Fruit fly (Drosophila melanogaster): ENCODE data around the gene Atg16.

Gene Atg16

dm6 chr3R:29838751-29839150, 3.9 kb upstream of the Atg16 start (continued):
- no peak for TF ChIP-seq Sox14 (GFP tag; optimal IDR thresholded peaks at IDR 0.05)
- no peak for TF ChIP-seq Eip93F (GFP tag; optimal IDR thresholded peaks at IDR 0.05)
- TF ChIP-seq CG3919 (GFP tag; optimal IDR thresholded peaks at IDR 0.05) = peak; percentile 13
- no peak for TF ChIP-seq Sox15 (GFP tag; optimal IDR thresholded peaks at IDR 0.05)
- peak; percentile 1 for TF ChIP-seq pdm3 (GFP tag; optimal IDR thresholded peaks at IDR 0.05)
- TF ChIP-seq CG7368 (GFP tag; optimal IDR thresholded peaks at IDR 0.05) = no peak
- TF ChIP-seq Hr38 (GFP tag; optimal IDR thresholded peaks at IDR 0.05) = no peak
- peak in 1 of 2 experiments; percentile 48 for TF ChIP-seq ss (GFP tag; optimal IDR thresholded peaks at IDR 0.05)
- TF ChIP-seq CG8632 (GFP tag; optimal IDR thresholded peaks at IDR 0.05) = no peak
- TF ChIP-seq Met (GFP tag; optimal IDR thresholded peaks at IDR 0.05) = no peak
- peak; percentile 40 for TF ChIP-seq CG10631 (GFP tag; optimal IDR thresholded peaks at IDR 0.05)
- peak; percentile 46 for TF ChIP-seq dsx (GFP tag; optimal IDR thresholded peaks at IDR 0.05; ENCODE audit: poor library complexity, severe bottlenecking)
- TF ChIP-seq CG9139 (GFP tag; optimal IDR thresholded peaks at IDR 0.05) = no peak
- no peak for TF ChIP-seq Eip75B (GFP tag; optimal IDR thresholded peaks at IDR 0.05)
- TF ChIP-seq Gug (GFP tag; IDR thresholded peaks at IDR 0.05) = no peak
- peak; percentile 29; the same call in 1 of the 2 replicates for TF ChIP-seq CG15336 (GFP tag; IDR thresholded peaks at IDR 0.05)
- no peak for TF ChIP-seq fkh (GFP tag; optimal IDR thresholded peaks at IDR 0.05)
- peak; percentile 79 for TF ChIP-seq Eip78C (GFP tag)
- no peak for TF ChIP-seq topi (GFP tag; optimal IDR thresholded peaks at IDR 0.05)
- TF ChIP-seq CG11762 (GFP tag; optimal IDR thresholded peaks at IDR 0.05; ENCODE audit: insufficient read depth) = no peak
- no peak for TF ChIP-seq CG3032 (tag; optimal IDR thresholded peaks at IDR 0.05)
- TF ChIP-seq lz (GFP tag; optimal IDR thresholded peaks at IDR 0.05) = no peak
- TF ChIP-seq CG10669 (GFP tag; optimal IDR thresholded peaks at IDR 0.05) = no peak

- TF ChIP-seq Blimp-1 (GFP tag; optimal IDR thresholded peaks at IDR 0.05) = no peak
- peak; percentile 4 for TF ChIP-seq pdm3 (GFP tag; optimal IDR thresholded peaks at IDR 0.05)
- no peak for TF ChIP-seq Hr39 (GFP tag; optimal IDR thresholded peaks at IDR 0.05)
- TF ChIP-seq ss (GFP tag; optimal IDR thresholded peaks at IDR 0.05) = peak in 1 of 2 experiments; percentile 34
- TF ChIP-seq Eip93F (GFP tag; optimal IDR thresholded peaks at IDR 0.05) = no peak
- peak; percentile 29 for TF ChIP-seq CG10631 (GFP tag; optimal IDR thresholded peaks at IDR 0.05)
- no peak for TF ChIP-seq Sox15 (GFP tag; optimal IDR thresholded peaks at IDR 0.05)
- peak; percentile 49 for TF ChIP-seq Eip78C (GFP tag)
- peak; percentile 58; the same call in 1 of the 3 replicates for TF ChIP-seq eg (GFP tag; IDR thresholded peaks at IDR 0.05)
- TF ChIP-seq Hr4 (GFP tag; optimal IDR thresholded peaks at IDR 0.05) = peak; percentile 42
- 0 out of 2 replicates have a peak, but pooled peaks have one; percentile 5 for TF ChIP-seq CG11294 (GFP tag; IDR thresholded peaks at IDR 0.05)
- peak; percentile 71 for TF ChIP-seq CG15336 (GFP tag; IDR thresholded peaks at IDR 0.05)
- TF ChIP-seq CG8119 (GFP tag; IDR thresholded peaks at IDR 0.05) = peak; percentile 72; the same call in 2 of the 3 replicates
- TF ChIP-seq CG6163 (GFP tag; IDR thresholded peaks at IDR 0.05) = 0 out of 3 replicates have a peak, but pooled peaks have one; percentile 49
- no peak for TF ChIP-seq svp (GFP tag)
- no peak for TF ChIP-seq acj6 (GFP tag; optimal IDR thresholded peaks at IDR 0.05)
- TF ChIP-seq CG32006 (GFP tag; optimal IDR thresholded peaks at IDR 0.05) = peak; percentile 64
- TF ChIP-seq OdsH (GFP tag; optimal IDR thresholded peaks at IDR 0.05) = no peak
Observed at dm6 chr3R:29837771-29838170, 2.9 kb upstream of the Atg16 start.

- TF ChIP-seq CG10631 (GFP tag; optimal IDR thresholded peaks at IDR 0.05) = no peak
- TF ChIP-seq fkh (GFP tag; optimal IDR thresholded peaks at IDR 0.05) = no peak
- no peak for TF ChIP-seq Sox15 (GFP tag; optimal IDR thresholded peaks at IDR 0.05)
- no peak for TF ChIP-seq ss (GFP tag; optimal IDR thresholded peaks at IDR 0.05)
- TF ChIP-seq CG6163 (GFP tag; IDR thresholded peaks at IDR 0.05) = no peak
- TF ChIP-seq CG8119 (GFP tag; IDR thresholded peaks at IDR 0.05) = no peak
- no peak for TF ChIP-seq CG11902 (GFP tag; optimal IDR thresholded peaks at IDR 0.05)
Observed at dm6 chr3R:29836188-29836587, 1.3 kb upstream of the Atg16 start, which contains the start of gene CG42592. Gene CG42592 (minus strand): TSS chr3R:29836288.

- TF ChIP-seq fd59A (GFP tag; optimal IDR thresholded peaks at IDR 0.05) = no peak
- TF ChIP-seq Hr39 (GFP tag; optimal IDR thresholded peaks at IDR 0.05) = no peak
- TF ChIP-seq fkh (GFP tag; optimal IDR thresholded peaks at IDR 0.05) = no peak
- TF ChIP-seq CG10631 (GFP tag; optimal IDR thresholded peaks at IDR 0.05) = no peak
- no peak for TF ChIP-seq cyc (GFP tag; optimal IDR thresholded peaks at IDR 0.05)
- no peak for TF ChIP-seq Hr38 (GFP tag; optimal IDR thresholded peaks at IDR 0.05)
- TF ChIP-seq CG11294 (GFP tag; IDR thresholded peaks at IDR 0.05) = no peak
- TF ChIP-seq CG34406 (GFP tag; optimal IDR thresholded peaks at IDR 0.05) = no peak
Observed at dm6 chr3R:29835710-29836049, 779 bp upstream of the Atg16 start, which contains the start of gene Prtl99C. Gene Prtl99C (plus strand): TSS chr3R:29835950.
